Fruit fly (Drosophila melanogaster) Kc167 (cell line): Measurements from ENCODE around the gene SP1029.

Experiments used
- Myc ChIP-seq: fragments of >200 bp; optimal IDR thresholded peaks from 2 replicates; lab custom pipeline; 2017; ENCODE audit warnings: missing external identifiers
- Sin3A ChIP-seq: fragments of >200 bp; optimal IDR thresholded peaks from 2 replicates; lab custom pipeline; 2018; ENCODE audit warnings: missing external identifiers
- h ChIP-seq: fragments of >200 bp; optimal IDR thresholded peaks from 3 replicates; lab custom pipeline; 2018; ENCODE audit warnings: missing external identifiers
- insv ChIP-seq: fragments of >200 bp; optimal IDR thresholded peaks from 3 replicates; lab custom pipeline; 2018; ENCODE audit warnings: missing external identifiers
- psq ChIP-seq: fragments of >200 bp; optimal IDR thresholded peaks from 2 replicates; lab custom pipeline; 2017; ENCODE audit warnings: missing external identifiers
- ttk ChIP-seq: sonication (Bioruptor generic); optimal IDR thresholded peaks from 2 replicates; lab custom pipeline; 2017; ENCODE audit warnings: missing external identifiers

SP1029 gene

dm6 chr3R:29204612-29205480 is 45.4 kb downstream of the SP1029 start:
- no peak for TF ChIP-seq h (lab: Kevin White, UChicago)
- TF ChIP-seq ttk, result no peak
- TF ChIP-seq insv (lab: Kevin White, UChicago), result no peak
- TF ChIP-seq Sin3A (lab: Kevin White, UChicago), result no peak
- TF ChIP-seq Myc (lab: Kevin White, UChicago), result no peak
- TF ChIP-seq psq (lab: Kevin White, UChicago), result no peak

DNA sequence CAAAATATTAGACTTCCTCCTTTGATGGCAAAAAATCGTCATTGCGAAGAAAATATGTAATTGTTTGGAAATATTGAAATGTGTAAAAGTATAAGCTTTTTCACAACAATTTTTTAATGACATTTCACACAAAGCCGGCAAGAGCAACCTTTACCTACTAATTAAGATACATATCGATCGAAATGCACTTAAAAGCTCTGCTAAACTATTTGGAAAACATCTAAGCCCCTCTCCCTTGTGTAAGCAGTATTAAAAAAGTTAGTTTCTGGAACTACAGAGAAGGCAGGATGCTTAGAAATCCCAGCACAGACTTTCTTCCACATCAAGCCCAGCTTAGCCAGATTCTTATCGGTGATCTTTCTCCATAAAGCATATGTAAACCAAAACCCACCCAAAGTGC is 46.2 kb downstream of the SP1029 start, which contains the start of gene Cyt-c1L:
TSS of gene Cyt-c1L (minus strand) at position 101 of the 400 bp plus-strand sequence.
- no peak for TF ChIP-seq h (lab: Kevin White, UChicago)
- TF ChIP-seq Sin3A (lab: Kevin White, UChicago), result no peak
- no peak for TF ChIP-seq ttk
- TF ChIP-seq insv (lab: Kevin White, UChicago), result no peak
- no peak for TF ChIP-seq psq (lab: Kevin White, UChicago)
- TF ChIP-seq Myc (lab: Kevin White, UChicago), result no peak

- TF ChIP-seq Sin3A (lab: Kevin White, UChicago), result no peak
- TF ChIP-seq h (lab: Kevin White, UChicago), result no peak
- TF ChIP-seq Myc (lab: Kevin White, UChicago), result no peak
- no peak for TF ChIP-seq insv (lab: Kevin White, UChicago)
These were observed 47.8 kb downstream of the SP1029 start, which contains the start of gene Mesh1 for dm6 chr3R:29202418-29202817. Mesh1 (minus strand) TSS chr3R:29202525.

DNA sequence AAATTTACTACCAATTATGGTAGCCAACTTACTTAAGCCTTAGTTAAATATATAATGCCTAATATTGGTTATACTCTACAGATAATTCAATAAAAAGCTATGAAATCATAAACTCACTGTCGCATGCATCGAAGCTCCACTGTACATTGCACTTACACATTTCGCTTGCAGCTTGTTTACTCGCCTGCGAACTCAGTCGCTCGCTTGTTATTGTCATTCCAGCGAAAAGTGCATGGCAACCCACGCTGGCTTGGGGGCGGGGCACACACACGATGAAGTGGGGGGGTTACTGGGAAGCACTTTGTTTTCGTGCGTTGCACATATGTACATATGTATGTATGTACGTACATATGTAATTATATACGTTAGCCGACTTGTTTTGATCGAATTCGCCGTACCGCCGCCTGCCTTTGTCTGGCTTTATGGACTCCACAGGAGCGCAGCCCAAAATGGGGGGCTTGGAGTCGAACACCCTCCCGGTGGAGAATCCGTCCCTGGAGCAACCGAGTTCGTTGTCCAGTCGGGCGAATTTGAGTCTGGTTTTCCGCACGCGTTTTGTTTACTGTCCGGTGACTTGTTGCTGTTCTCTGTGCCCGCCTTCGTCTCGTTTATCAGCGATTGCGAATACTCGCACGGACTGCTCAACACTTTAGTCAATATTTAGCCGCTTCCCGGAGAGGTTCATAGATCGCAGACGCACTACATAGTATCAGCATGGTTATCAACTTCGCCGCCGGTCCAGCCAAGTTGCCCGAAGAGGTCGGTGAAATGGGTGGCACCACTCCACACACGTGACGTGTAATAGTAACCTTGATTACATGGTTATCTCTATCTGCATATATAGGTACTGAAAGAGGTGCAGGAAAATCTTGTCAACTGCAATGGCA is 50.2 kb downstream of the SP1029 start, which contains the start of gene CG11899:
TSS of gene CG11899 (plus strand) at position 648 of the 887 bp plus-strand sequence.
- TF ChIP-seq ttk (no peak), Myc (lab: Kevin White, UChicago) (no peak), Sin3A (lab: Kevin White, UChicago) (no peak), h (lab: Kevin White, UChicago) (no peak), insv (lab: Kevin White, UChicago) (no peak), psq (lab: Kevin White, UChicago) (no peak)

DNA sequence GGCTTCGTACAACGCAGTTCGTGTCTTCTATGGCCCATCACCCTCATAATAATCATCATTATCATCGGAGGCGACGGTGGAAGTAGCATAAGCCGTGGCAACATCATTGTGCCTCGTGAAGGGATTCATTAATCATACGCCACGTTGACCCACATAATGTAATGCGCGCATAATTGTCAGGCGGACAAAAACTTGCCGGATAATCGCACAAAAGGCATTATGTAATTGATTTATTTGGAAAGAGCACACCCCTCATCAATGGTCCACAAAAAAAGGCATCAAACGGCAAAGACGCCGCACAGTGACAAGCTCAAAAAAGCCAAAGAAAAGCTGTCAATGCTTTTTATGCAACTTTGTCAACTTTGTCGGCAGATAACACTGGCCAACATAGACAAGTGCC is 52.0 kb downstream of the SP1029 start:
- TF ChIP-seq insv (lab: Kevin White, UChicago), result no peak
- no peak for TF ChIP-seq Sin3A (lab: Kevin White, UChicago)
- TF ChIP-seq Myc (lab: Kevin White, UChicago), result no peak
- TF ChIP-seq ttk, result no peak
- TF ChIP-seq psq (lab: Kevin White, UChicago), result no peak
- TF ChIP-seq h (lab: Kevin White, UChicago), result no peak

dm6 chr3R:29196967-29197611 is 53.2 kb downstream of the SP1029 start, which contains the start of gene CG14515:
CG14515 (plus strand) TSS chr3R:29197556.
- TF ChIP-seq Sin3A (lab: Kevin White, UChicago) (no peak), psq (lab: Kevin White, UChicago) (no peak), h (lab: Kevin White, UChicago) (no peak), insv (lab: Kevin White, UChicago) (no peak)
